Worm (Caenorhabditis elegans): ENCODE data around the gene kgb-1.

DNA sequence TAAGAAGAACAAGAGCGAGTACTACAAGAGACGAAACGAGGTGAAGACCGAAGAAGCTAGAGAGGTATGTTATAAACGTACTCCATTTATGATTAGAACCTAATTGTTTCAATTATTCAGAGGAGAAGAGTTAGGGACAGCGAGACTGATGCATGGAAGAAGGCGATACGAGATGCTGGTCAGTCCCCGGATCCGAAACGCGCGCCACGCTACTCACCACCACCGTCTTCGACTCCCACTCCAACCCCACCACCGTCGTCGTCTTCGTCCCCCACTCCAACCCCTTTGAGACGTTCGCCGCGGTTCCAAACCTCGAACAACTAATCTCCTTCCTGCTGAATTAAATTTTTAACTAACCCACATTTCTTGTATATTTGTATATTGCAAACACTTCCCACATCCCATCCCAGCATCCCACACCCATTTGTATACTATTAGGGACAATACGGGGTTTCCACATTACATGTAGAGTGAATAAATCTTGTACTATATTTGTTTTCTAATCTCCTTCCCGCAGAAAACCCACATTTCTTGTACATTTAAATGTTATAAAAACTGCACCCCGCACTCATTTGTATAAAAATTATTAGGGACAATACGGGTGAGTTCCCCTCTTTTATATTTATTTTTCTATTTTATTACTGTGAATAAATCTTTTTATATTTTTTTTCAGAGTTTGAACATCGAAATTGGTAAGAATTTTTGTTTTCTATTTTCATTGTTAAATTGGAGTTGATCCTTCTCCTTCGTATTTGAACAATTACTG is 22.4 kb downstream of the kgb-1 start:
- no peak for TF ChIP-seq T22C8.4 (GFP tag; IDR thresholded peaks at IDR 0.05)
- no peak for TF ChIP-seq cog-1 (tag; optimal IDR thresholded peaks at IDR 0.05)
